Fruit fly (Drosophila melanogaster) Kc167 (cell line): ENCODE results near the gene KdelR.

Experiments
- Myc ChIP-seq: fragments of >200 bp; optimal IDR thresholded peaks from 2 replicates; lab custom pipeline; 2017; ENCODE audit warnings: missing external identifiers
- Sin3A ChIP-seq: fragments of >200 bp; optimal IDR thresholded peaks from 2 replicates; lab custom pipeline; 2018; ENCODE audit warnings: missing external identifiers
- h ChIP-seq: fragments of >200 bp; optimal IDR thresholded peaks from 3 replicates; lab custom pipeline; 2018; ENCODE audit warnings: missing external identifiers
- insv ChIP-seq: fragments of >200 bp; optimal IDR thresholded peaks from 3 replicates; lab custom pipeline; 2018; ENCODE audit warnings: missing external identifiers
- psq ChIP-seq: fragments of >200 bp; optimal IDR thresholded peaks from 2 replicates; lab custom pipeline; 2017; ENCODE audit warnings: missing external identifiers
- ttk ChIP-seq: sonication (Bioruptor generic); optimal IDR thresholded peaks from 2 replicates; lab custom pipeline; 2017; ENCODE audit warnings: missing external identifiers

The KdelR gene

DNA sequence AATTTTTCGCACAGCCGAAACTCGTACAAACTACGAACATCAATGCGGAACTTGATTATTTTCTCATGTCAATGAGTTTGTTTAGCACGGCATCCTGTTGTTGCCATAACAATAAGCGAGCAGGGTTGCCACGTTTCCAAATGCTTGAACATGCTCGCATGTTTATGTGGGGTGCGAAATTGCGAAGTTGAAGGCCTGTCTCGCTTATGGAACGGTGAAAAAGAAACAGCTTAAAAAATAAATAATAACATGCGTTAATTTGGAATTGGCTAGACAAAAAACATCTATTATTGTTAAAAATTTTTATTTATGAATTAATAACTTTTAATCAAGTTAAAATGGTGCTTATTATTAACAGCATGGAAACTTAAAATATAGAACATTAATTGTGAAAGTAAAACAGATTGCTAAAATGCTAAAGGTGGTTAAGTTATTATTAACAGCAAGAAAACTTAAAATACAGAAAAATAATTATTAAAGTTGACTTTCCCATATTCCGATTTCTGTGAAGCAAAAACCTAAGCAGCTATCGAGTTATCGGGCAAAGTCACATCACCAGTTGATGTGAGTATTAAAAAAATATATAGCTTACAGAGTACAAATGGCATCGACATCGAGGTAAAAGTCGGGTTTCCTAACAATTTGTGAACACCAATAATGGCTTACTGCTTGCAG lies 4.3 kb downstream of the KdelR start, which contains the start of the genes Bug22 and TfIIB:
Gene Bug22 (minus strand): TSS at position 117 of the 675 bp plus-strand sequence.
Gene TfIIB (plus strand): TSS at position 537 of the 675 bp plus-strand sequence.
- TF ChIP-seq psq (lab: Kevin White, UChicago) (no peak), ttk (lab: Kevin White, UChicago) (no peak), insv (lab: Kevin White, UChicago) (no peak), h (lab: Kevin White, UChicago) (no peak), Myc (lab: Kevin White, UChicago) (no peak), Sin3A (no peak)

DNA sequence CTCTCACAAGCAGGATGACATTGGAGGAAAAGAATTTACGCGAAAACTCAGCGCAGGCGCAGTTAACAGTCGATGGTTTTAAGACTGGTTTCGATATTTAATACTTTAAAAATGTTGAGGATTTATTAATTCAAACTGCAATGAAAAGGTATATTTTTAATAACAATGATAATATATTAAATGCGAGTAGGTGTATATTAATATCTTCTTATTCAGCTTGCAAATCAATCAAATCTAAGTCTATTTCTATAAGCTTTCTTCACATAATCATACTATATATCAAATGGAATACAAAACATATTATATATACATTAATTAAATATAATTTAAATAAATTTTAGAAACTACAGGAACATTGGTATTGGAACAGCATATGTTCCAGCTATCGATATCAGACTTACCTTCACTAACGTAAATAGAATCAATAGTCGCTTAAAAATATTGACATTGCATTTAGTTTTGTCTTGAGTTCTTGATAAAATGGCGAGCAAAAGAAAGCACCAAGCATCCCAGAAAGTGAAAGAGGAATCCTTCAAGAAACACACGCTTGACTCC lies 9.0 kb downstream of the KdelR start, which contains the start of the genes TBC1D16 and holn1:
Gene TBC1D16 (minus strand): TSS at position 51 of the 555 bp plus-strand sequence.
Gene holn1 (plus strand): TSS at position 390 of the 555 bp plus-strand sequence.
- no peak for TF ChIP-seq h (lab: Kevin White, UChicago)
- no peak for TF ChIP-seq psq (lab: Kevin White, UChicago)
- TF ChIP-seq insv (lab: Kevin White, UChicago), result no peak
- no peak for TF ChIP-seq Sin3A
- TF ChIP-seq Myc (lab: Kevin White, UChicago), result no peak
- no peak for TF ChIP-seq ttk (lab: Kevin White, UChicago)

DNA sequence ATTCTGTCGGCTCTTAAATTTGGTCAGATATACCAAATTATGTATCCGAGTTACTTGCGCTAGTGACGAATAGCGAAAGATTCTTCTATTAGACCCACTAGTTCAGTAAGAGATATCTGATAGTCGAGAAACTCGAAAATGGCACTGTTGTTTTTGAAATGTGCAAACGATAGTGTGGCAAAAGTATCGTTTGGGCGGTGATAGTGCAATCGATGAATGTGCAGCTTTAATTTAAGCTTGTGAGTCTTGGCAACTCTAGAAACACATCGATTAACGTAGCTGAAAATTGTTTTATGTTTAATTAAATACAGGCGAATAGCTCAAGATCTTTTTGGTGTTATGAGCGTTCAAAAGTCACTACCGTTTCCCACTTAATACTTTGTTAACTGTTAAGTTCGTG lies 10.6 kb downstream of the KdelR start, which contains the start of gene STUB1:
Gene STUB1 (plus strand): TSS at position 232 of the 400 bp plus-strand sequence.
- no peak for TF ChIP-seq h (lab: Kevin White, UChicago)
- no peak for TF ChIP-seq psq (lab: Kevin White, UChicago)
- TF ChIP-seq insv (lab: Kevin White, UChicago), result no peak
- TF ChIP-seq ttk (lab: Kevin White, UChicago), result no peak
- TF ChIP-seq Sin3A, result no peak
- TF ChIP-seq Myc (lab: Kevin White, UChicago), result no peak

DNA sequence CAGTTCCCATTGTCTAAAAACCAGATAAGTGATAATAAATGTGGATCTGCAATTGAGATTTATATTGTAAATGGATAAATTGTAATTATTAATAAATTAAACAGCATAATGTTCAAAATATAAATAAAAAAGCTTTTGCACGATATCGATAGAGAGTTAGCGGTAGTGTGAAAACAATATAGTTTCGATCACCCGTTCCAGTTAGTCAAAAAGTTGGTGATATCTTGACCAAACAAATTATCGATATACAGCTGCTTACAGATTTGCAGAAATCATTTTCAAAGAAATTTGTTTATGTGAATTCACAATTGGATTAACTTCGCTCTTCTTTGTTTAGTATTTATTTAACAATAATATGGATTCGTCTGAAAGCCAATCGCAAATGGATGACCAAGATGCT lies 12.5 kb downstream of the KdelR start, which contains the start of gene Nse4:
Gene Nse4 (plus strand): TSS at position 267 of the 400 bp plus-strand sequence.
- TF ChIP-seq h (lab: Kevin White, UChicago), result no peak
- no peak for TF ChIP-seq insv (lab: Kevin White, UChicago)
- TF ChIP-seq Myc (lab: Kevin White, UChicago), result no peak
- TF ChIP-seq ttk (lab: Kevin White, UChicago), result no peak
- no peak for TF ChIP-seq psq (lab: Kevin White, UChicago)
- no peak for TF ChIP-seq Sin3A

DNA sequence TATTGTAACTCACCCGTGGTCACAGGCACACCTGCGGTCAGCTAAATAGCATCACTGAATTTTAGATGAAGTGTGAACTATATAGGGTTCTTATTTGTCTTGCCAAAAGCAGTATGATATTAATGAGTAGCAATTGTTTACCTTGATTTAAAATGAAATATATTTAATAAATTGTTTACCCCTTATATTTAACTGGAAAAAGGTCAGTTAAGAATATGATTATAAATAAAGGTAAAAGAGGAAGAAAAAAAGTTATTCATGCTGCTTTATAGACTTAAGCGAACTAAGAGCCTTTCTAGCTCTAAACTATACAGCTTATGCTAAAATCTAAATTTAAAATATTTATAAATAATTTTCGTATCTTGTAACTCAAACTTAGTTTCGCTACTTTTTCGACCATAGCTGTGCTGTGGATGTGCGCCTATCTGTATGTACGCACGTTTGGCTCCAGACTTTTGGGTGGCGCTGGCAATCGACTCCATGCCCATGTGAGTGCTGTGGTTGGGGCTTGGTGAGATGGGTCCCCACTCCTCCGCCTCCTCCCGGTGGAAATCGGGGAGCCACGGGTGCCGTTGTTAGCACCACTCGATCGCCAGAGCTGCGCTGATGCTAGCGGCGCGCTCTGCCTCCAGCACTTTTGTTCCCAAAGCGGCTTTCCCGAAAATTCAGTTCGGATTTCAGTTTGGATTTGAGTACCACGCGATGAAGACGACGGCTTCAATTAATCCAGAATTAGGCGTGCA lies 15.5 kb downstream of the KdelR start, which contains the start of gene loh:
Gene loh (plus strand): TSS at position 487 of the 743 bp plus-strand sequence.
- no peak for TF ChIP-seq h (lab: Kevin White, UChicago)
- no peak for TF ChIP-seq psq (lab: Kevin White, UChicago)
- TF ChIP-seq ttk (lab: Kevin White, UChicago), result no peak
- TF ChIP-seq Myc (lab: Kevin White, UChicago), result no peak
- TF ChIP-seq insv (lab: Kevin White, UChicago), result no peak
- no peak for TF ChIP-seq Sin3A

DNA sequence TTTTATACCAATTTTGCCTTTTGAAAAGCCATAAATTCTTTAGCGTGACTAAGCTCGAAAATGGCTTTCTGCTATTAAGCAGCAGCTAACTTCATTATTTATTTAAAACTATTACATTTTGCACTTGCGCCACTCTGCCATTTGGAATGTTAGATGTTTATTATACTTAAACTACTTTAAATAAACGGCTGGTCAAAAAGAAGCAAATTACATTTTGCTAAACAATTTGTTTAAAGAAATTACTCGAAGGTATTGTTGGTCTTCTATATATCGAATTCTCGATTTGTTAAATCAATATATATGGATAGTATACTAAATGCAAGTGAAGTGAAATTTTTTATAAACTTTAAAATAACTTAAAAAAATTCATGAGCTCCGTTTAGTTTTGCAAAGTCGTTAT lies 25.6 kb downstream of the KdelR start, which contains the start of gene ppk10:
Gene ppk10 (minus strand): TSS at position 101 of the 400 bp plus-strand sequence.
- no peak for TF ChIP-seq Myc (lab: Kevin White, UChicago)
- TF ChIP-seq psq (lab: Kevin White, UChicago), result no peak
- no peak for TF ChIP-seq ttk (lab: Kevin White, UChicago)
- no peak for TF ChIP-seq Sin3A
- TF ChIP-seq insv (lab: Kevin White, UChicago), result no peak
- TF ChIP-seq h (lab: Kevin White, UChicago), result no peak

DNA sequence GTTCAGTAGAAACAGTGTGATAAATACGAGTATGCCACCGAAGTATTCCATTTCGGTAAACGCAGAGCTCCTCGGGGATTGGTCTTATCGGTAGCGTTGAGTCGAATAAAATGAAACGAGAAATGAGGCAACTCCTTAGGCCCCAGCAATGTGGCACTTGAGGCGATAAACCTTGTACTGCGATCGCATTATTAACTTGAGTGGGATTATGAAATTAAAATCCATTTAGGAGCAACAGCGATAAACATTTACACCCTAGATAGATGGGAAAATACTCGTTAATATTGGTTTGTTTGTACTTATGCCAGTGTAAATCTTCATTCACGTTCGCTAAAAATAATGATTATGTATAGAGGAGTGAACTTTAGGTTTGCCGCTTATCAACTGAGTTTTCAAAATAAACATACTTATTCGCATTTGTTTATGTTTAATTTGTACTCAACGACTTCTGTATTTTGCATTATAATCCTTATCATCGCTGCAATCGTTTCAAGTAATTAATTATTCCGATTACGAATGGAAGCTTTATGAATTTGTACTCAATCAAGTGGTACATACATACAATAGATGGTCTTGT lies 29.3 kb downstream of the KdelR start:
- no peak for TF ChIP-seq Sin3A
- TF ChIP-seq h (lab: Kevin White, UChicago), result no peak
- TF ChIP-seq insv (lab: Kevin White, UChicago), result no peak
- no peak for TF ChIP-seq Myc (lab: Kevin White, UChicago)
- no peak for TF ChIP-seq psq (lab: Kevin White, UChicago)
- no peak for TF ChIP-seq ttk (lab: Kevin White, UChicago)

DNA sequence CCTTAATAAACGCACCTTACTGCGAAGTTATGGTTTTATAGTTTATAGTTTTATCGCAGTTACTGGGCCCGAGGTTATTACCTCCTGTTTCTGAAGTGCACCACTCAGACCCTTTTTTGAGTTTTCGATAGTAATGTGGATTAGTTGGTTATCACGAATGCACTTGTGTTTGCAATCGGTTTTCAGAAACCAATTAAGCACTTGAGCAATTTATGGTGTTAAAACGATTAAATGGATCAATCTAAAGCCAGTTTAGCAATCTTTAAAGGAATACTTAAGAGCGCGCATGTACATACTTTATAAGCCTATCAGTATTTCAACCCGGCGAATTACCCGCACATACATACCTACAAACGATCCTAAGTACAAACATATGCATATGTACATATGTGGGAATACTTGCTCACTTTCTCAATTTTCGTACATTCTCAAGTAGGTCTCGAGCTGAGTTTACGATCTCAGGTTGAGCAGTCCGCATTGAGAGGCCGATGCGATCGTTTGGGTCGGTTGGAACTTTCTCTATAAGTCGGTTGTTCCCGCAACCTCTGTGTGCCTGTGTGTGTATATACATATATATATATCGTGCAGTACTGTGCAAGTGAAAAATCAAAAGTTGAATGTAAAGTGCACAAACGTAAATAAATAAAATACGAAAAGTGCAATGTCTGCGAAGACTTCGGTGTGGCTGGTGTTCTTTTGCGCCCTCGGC lies 30.7 kb downstream of the KdelR start, which contains the start of the genes LManI and LManII:
Gene LManI (minus strand): TSS at position 51 of the 709 bp plus-strand sequence.
Gene LManII (plus strand): TSS at position 468 of the 709 bp plus-strand sequence.
- TF ChIP-seq Myc (lab: Kevin White, UChicago), result no peak
- TF ChIP-seq psq (lab: Kevin White, UChicago), result no peak

DNA sequence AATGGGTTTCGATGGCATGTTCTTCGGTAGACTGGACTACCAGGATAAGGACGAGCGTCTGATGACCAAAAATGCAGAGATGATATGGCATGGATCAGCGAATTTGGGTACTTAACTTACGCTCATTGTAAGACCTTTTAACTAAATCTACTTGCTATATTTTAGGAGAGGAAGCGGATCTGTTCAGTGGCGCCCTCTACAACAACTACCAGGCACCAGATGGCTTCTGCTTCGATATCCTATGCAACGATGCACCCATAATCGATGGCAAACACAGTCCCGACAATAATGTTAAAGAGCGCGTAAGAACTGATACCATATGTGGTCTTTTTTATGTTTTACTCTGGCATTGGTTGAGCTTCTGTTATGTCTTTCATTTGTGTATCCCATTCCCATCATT lies 32.3 kb downstream of the KdelR start:
- TF ChIP-seq ttk (lab: Kevin White, UChicago) (no peak), psq (lab: Kevin White, UChicago) (no peak), Sin3A (no peak), h (lab: Kevin White, UChicago) (no peak)

DNA sequence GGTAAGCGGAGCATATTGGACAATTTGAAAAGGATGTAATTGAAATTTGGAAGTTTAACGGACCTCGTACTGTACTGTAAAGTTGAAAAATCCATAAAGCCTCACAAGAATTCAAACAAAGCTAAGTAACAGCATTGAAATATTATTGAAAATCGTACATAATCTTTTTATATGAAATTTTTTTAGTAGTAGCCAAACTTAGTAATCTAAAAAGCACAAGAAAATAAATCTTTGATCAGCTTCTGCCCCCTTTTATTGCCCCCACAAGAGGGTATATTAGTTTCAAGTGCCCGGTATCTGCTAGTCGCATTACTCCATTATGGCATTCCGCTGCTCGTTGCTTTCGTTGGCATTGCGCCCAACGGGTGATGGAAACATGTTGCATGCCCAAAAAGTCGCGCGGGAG lies 40.2 kb downstream of the KdelR start:
- TF ChIP-seq psq (lab: Kevin White, UChicago), result no peak
- no peak for TF ChIP-seq insv (lab: Kevin White, UChicago)
- no peak for TF ChIP-seq ttk (lab: Kevin White, UChicago)
- no peak for TF ChIP-seq Myc (lab: Kevin White, UChicago)
- TF ChIP-seq h (lab: Kevin White, UChicago), result no peak
- no peak for TF ChIP-seq Sin3A
